Fruit fly (Drosophila melanogaster) whole organism, prepupa: ENCODE results near the gene CG17568.

Experiments used
- CG11762 ChIP-seq: fragments of 200-800 bp; sonication (Bioruptor generic); optimal IDR thresholded peaks from 3 replicates; lab custom pipeline; 2016; ENCODE audit warnings: missing biosample characterization, missing genetic modification characterization; ENCODE audit not compliant: insufficient read depth
- CG15336 ChIP-seq: fragments of 200-800 bp; sonication (Bioruptor generic); IDR thresholded peaks from 2 replicates; pipeline ENCODE4 v1.3.6; 2022; ENCODE audit warnings: missing biosample characterization, missing genetic modification characterization
- CG16779 ChIP-seq: fragments of 200-800 bp; sonication (Bioruptor generic); optimal IDR thresholded peaks from 3 replicates; lab custom pipeline; 2017; ENCODE audit warnings: missing biosample characterization, mild to moderate bottlenecking, missing genetic modification characterization
- Hr4 ChIP-seq: fragments of 200-800 bp; sonication (Bioruptor generic); optimal IDR thresholded peaks from 3 replicates; lab custom pipeline; 2016; ENCODE audit warnings: missing biosample characterization, missing genetic modification characterization
- fd85E ChIP-seq: fragments of 200-800 bp; sonication (Bioruptor generic); optimal IDR thresholded peaks from 3 replicates; lab custom pipeline; 2016; ENCODE audit warnings: missing biosample characterization, missing genetic modification characterization
- net ChIP-seq: fragments of 200-800 bp; sonication (Bioruptor generic); optimal IDR thresholded peaks from 3 replicates; lab custom pipeline; 2016; ENCODE audit warnings: missing biosample characterization, missing genetic modification characterization

dm6 chr2L:19198402-19198801 lies 16.9 kb upstream of the CG17568 start:
- TF ChIP-seq CG15336 (GFP tag; lab: Robert Waterston, UW): no peak
- TF ChIP-seq net (GFP tag; lab: Kevin White, UChicago): no peak
- no peak for TF ChIP-seq fd85E (GFP tag; lab: Kevin White, UChicago)
- no peak for TF ChIP-seq CG11762 (GFP tag; lab: Kevin White, UChicago)
- no peak for TF ChIP-seq CG16779 (tag; lab: Kevin White, UChicago)
- no peak for TF ChIP-seq Hr4
